Worm (Caenorhabditis elegans) whole organism, midembryonic: ENCODE measurements around the gene T05A7.1.

Experiments used
- T22C8.4 ChIP-seq: fragments of 200-800 bp; sonication (Bioruptor generic); IDR thresholded peaks from 2 replicates; pipeline ENCODE4 v1.3.6; 2022; ENCODE audit warnings: missing genetic modification characterization, missing compliant biosample characterization
- cog-1 ChIP-seq: sonication (generic microtip); optimal IDR thresholded peaks from 2 replicates; lab custom pipeline; 2016; ENCODE audit warnings: missing genetic modification characterization, missing compliant biosample characterization
- flt-1 ChIP-seq: fragments of 200-800 bp; sonication (Bioruptor generic); IDR thresholded peaks from 2 replicates; pipeline ENCODE4 v1.3.6; 2022; ENCODE audit warnings: missing genetic modification characterization, missing compliant biosample characterization
- klf-2 ChIP-seq: fragments of 200-800 bp; sonication (Bioruptor generic); conservative IDR thresholded peaks from 2 replicates; pipeline ENCODE4 v1.3.6; 2022; ENCODE audit warnings: missing genetic modification reagents, missing genetic modification characterization, missing compliant biosample characterization
- med-1 ChIP-seq: sonication (generic microtip); optimal IDR thresholded peaks from 2 replicates; lab custom pipeline; 2017; ENCODE audit warnings: missing genetic modification characterization, mild to moderate bottlenecking, missing compliant biosample characterization, antibody characterized with exemption, missing genetic modification reagents; ENCODE audit not compliant: insufficient read depth
- ref-1 ChIP-seq: fragments of 200-800 bp; sonication (Bioruptor generic); conservative IDR thresholded peaks from 2 replicates; pipeline ENCODE4 v1.3.6; 2022; ENCODE audit warnings: missing genetic modification reagents, missing genetic modification characterization, missing compliant biosample characterization
- tab-1 ChIP-seq: fragments of 200-800 bp; sonication (Bioruptor generic); IDR thresholded peaks from 2 replicates; pipeline ENCODE4 v1.3.6; 2022; ENCODE audit warnings: missing genetic modification characterization, missing compliant biosample characterization
- ztf-23 ChIP-seq: fragments of 200-800 bp; sonication (Bioruptor generic); IDR thresholded peaks from 2 replicates; pipeline ENCODE4 v1.3.6; 2022; ENCODE audit warnings: missing genetic modification reagents, missing genetic modification characterization, missing compliant biosample characterization
- ztf-29 ChIP-seq: fragments of 200-800 bp; sonication (Bioruptor generic); IDR thresholded peaks from 2 replicates; pipeline ENCODE4 v1.3.6; 2022; ENCODE audit warnings: missing genetic modification reagents, missing genetic modification characterization, missing compliant biosample characterization

Gene T05A7.1

ce11 chrII:4703011-4703410 lies 25.0 kb downstream of the T05A7.1 start:
- TF ChIP-seq klf-2 (GFP tag; lab: Robert Waterston, UW) (no peak), ref-1 (GFP tag; lab: Robert Waterston, UW) (no peak), T22C8.4 (GFP tag; lab: Robert Waterston, UW) (no peak), tab-1 (GFP tag; lab: Robert Waterston, UW) (no peak), ztf-29 (GFP tag; lab: Robert Waterston, UW) (no peak), med-1 (no peak), ztf-23 (no peak)

- no peak for TF ChIP-seq tab-1 (GFP tag; lab: Robert Waterston, UW)
- TF ChIP-seq klf-2 (GFP tag; lab: Robert Waterston, UW): no peak
- no peak for TF ChIP-seq flt-1 (GFP tag; lab: Robert Waterston, UW)
- TF ChIP-seq cog-1 (tag; lab: Kevin White, UChicago): no peak
- TF ChIP-seq ztf-23: no peak
- TF ChIP-seq ztf-29 (GFP tag; lab: Robert Waterston, UW): no peak
- no peak for TF ChIP-seq ref-1 (GFP tag; lab: Robert Waterston, UW)
- TF ChIP-seq med-1: no peak
- no peak for TF ChIP-seq T22C8.4 (GFP tag; lab: Robert Waterston, UW)
Observed at ce11 chrII:4706359-4706871, 28.4 kb downstream of the T05A7.1 start, which contains the start of the genes F10G7.9 and tsn-1. TSS of gene F10G7.9 (minus strand) at chrII:4706485. TSS of gene tsn-1 (plus strand) at chrII:4706821.

ce11 chrII:4710120-4710519 lies 32.1 kb downstream of the T05A7.1 start, which contains the start of gene tag-151:
TSS of gene tag-151 (plus strand) at chrII:4710277.
- TF ChIP-seq klf-2 (GFP tag; lab: Robert Waterston, UW) (no peak), ztf-29 (GFP tag; lab: Robert Waterston, UW) (no peak), med-1 (no peak), tab-1 (GFP tag; lab: Robert Waterston, UW) (no peak), flt-1 (GFP tag; lab: Robert Waterston, UW) (no peak), ztf-23 (no peak), cog-1 (tag; lab: Kevin White, UChicago) (no peak)

ce11 chrII:4710813-4711212 lies 32.8 kb downstream of the T05A7.1 start:
- TF ChIP-seq tab-1 (GFP tag; lab: Robert Waterston, UW) (no peak), klf-2 (GFP tag; lab: Robert Waterston, UW) (no peak), ztf-23 (no peak), ref-1 (GFP tag; lab: Robert Waterston, UW) (no peak), T22C8.4 (GFP tag; lab: Robert Waterston, UW) (no peak), med-1 (no peak)

- no peak for TF ChIP-seq klf-2 (GFP tag; lab: Robert Waterston, UW)
- no peak for TF ChIP-seq ref-1 (GFP tag; lab: Robert Waterston, UW)
- no peak for TF ChIP-seq T22C8.4 (GFP tag; lab: Robert Waterston, UW)
- no peak for TF ChIP-seq flt-1 (GFP tag; lab: Robert Waterston, UW)
- TF ChIP-seq ztf-29 (GFP tag; lab: Robert Waterston, UW): no peak
- no peak for TF ChIP-seq tab-1 (GFP tag; lab: Robert Waterston, UW)
- no peak for TF ChIP-seq med-1
- no peak for TF ChIP-seq ztf-23
Observed at ce11 chrII:4715676-4716075, 37.7 kb downstream of the T05A7.1 start, which contains the start of gene F41C3.8. TSS of gene F41C3.8 (plus strand) at chrII:4716046.

ce11 chrII:4726120-4726519 lies 48.1 kb downstream of the T05A7.1 start, which contains the start of gene F10G7.10:
TSS of gene F10G7.10 (minus strand) at chrII:4726264.
- TF ChIP-seq klf-2 (GFP tag; lab: Robert Waterston, UW) (no peak), ztf-29 (GFP tag; lab: Robert Waterston, UW) (no peak), tab-1 (GFP tag; lab: Robert Waterston, UW) (no peak), med-1 (no peak), flt-1 (GFP tag; lab: Robert Waterston, UW) (no peak), ref-1 (GFP tag; lab: Robert Waterston, UW) (no peak), T22C8.4 (GFP tag; lab: Robert Waterston, UW) (no peak), ztf-23 (no peak)

ce11 chrII:4726750-4727384 lies 48.9 kb downstream of the T05A7.1 start:
- TF ChIP-seq cog-1 (tag; lab: Kevin White, UChicago): no peak
- TF ChIP-seq ztf-29 (GFP tag; lab: Robert Waterston, UW): no peak
- TF ChIP-seq tab-1 (GFP tag; lab: Robert Waterston, UW): no peak
- TF ChIP-seq ztf-23: no peak
- no peak for TF ChIP-seq med-1
- no peak for TF ChIP-seq T22C8.4 (GFP tag; lab: Robert Waterston, UW)
- TF ChIP-seq klf-2 (GFP tag; lab: Robert Waterston, UW): no peak
- no peak for TF ChIP-seq flt-1 (GFP tag; lab: Robert Waterston, UW)
- TF ChIP-seq ref-1 (GFP tag; lab: Robert Waterston, UW): no peak

ce11 chrII:4727769-4728168 lies 49.8 kb downstream of the T05A7.1 start, which contains the start of gene ttr-41:
TSS of gene ttr-41 (minus strand) at chrII:4727869.
- TF ChIP-seq ztf-29 (GFP tag; lab: Robert Waterston, UW) (no peak), med-1 (no peak), tab-1 (GFP tag; lab: Robert Waterston, UW) (no peak), klf-2 (GFP tag; lab: Robert Waterston, UW) (no peak), cog-1 (tag; lab: Kevin White, UChicago) (no peak), flt-1 (GFP tag; lab: Robert Waterston, UW) (no peak), T22C8.4 (GFP tag; lab: Robert Waterston, UW) (no peak), ref-1 (GFP tag; lab: Robert Waterston, UW) (no peak), ztf-23 (no peak)

ce11 chrII:4728687-4729086 lies 50.7 kb downstream of the T05A7.1 start:
- TF ChIP-seq ref-1 (GFP tag; lab: Robert Waterston, UW) (no peak), ztf-29 (GFP tag; lab: Robert Waterston, UW) (no peak), ztf-23 (no peak), med-1 (no peak), T22C8.4 (GFP tag; lab: Robert Waterston, UW) (no peak), klf-2 (GFP tag; lab: Robert Waterston, UW) (no peak), tab-1 (GFP tag; lab: Robert Waterston, UW) (no peak), flt-1 (GFP tag; lab: Robert Waterston, UW) (no peak), cog-1 (tag; lab: Kevin White, UChicago) (no peak)
